Worm (Caenorhabditis elegans): ENCODE measurements around the gene acr-2.

Gene acr-2

ce11 chrX:6702249-6702648 is at the start of gene acr-2:
Gene acr-2, plus strand, starts transcription at chrX:6702549.
- peak; percentile 27 for TF ChIP-seq nfya-1 (tag; optimal IDR thresholded peaks at IDR 0.05; ENCODE audit: insufficient read depth)
- TF ChIP-seq unc-62 (GFP tag; optimal IDR thresholded peaks at IDR 0.05), result no peak

ce11 chrX:6653173-6653572 is 49.2 kb upstream of the acr-2 start:
- TF ChIP-seq pha-4 (tag; optimal IDR thresholded peaks at IDR 0.05), result peak; percentile 67
- TF ChIP-seq elt-1 (tag; optimal IDR thresholded peaks at IDR 0.05), result peak; percentile 6
- TF ChIP-seq aly-2 (tag; optimal IDR thresholded peaks at IDR 0.05), result no peak
- TF ChIP-seq elt-2 (tag; optimal IDR thresholded peaks at IDR 0.05), result peak; percentile 75
- TF ChIP-seq ama-1 (optimal IDR thresholded peaks at IDR 0.05), result no peak
- TF ChIP-seq pqm-1 (tag; optimal IDR thresholded peaks at IDR 0.05), result peak; percentile 54

DNA sequence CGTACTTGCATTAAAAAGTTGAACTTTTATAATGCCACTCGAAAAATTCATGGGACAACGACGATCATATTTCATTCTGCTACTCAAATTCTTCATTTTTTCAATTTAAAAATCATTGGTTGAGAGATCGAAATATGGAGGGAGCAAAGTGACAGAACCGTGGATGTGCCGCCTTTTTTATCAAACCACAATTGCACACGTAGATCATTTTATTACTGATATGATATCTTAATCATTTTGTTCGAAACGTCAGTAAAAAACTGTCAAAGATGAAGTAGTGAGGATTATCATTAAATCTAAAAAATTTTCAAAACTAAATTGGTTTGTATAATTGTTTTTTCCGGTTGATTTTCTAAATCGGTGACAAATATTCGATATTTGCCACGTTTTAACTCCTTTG is 48.2 kb upstream of the acr-2 start:
- TF ChIP-seq lin-39 (tag; optimal IDR thresholded peaks at IDR 0.05), result no peak
- peak; percentile 66 for TF ChIP-seq pqm-1 (tag; optimal IDR thresholded peaks at IDR 0.05)
- peak; percentile 80 for TF ChIP-seq elt-2 (tag; optimal IDR thresholded peaks at IDR 0.05)
- no peak for TF ChIP-seq nhr-28 (tag; optimal IDR thresholded peaks at IDR 0.05)

- TF ChIP-seq fkh-10 (GFP tag; optimal IDR thresholded peaks at IDR 0.05) (no peak), elt-2 (tag; optimal IDR thresholded peaks at IDR 0.05) (peak; percentile 77), pha-4 (tag; optimal IDR thresholded peaks at IDR 0.05) (peak; percentile 11)
These were observed 47.2 kb upstream of the acr-2 start, which contains the start of gene nhr-173 for ce11 chrX:6655163-6655562. Gene nhr-173, plus strand, starts transcription at chrX:6655528.

DNA sequence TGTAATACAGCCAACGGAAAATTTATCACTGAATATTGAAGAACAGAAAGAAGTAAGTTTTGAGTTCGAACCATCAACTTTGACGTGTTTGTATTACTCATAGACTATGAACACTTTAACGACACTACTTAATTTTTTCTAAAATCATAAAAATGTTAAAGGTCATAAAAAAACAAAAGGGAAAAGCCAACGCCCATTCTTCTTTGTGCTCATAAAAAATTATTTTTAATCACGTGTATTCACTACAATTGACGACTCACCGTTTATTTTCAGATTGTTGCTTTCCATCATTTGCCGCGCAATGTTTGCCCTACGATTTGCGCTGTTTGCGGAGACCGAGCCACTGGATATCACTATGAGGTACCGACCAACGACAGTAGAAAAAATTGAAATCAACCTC is 46.1 kb upstream of the acr-2 start:
- TF ChIP-seq ztf-4 (tag; optimal IDR thresholded peaks at IDR 0.05), result no peak
- TF ChIP-seq pqm-1 (tag; optimal IDR thresholded peaks at IDR 0.05), result peak; percentile 60
- TF ChIP-seq elt-2 (tag; optimal IDR thresholded peaks at IDR 0.05), result peak; percentile 16
- peak; percentile 50 for TF ChIP-seq pha-4 (tag; optimal IDR thresholded peaks at IDR 0.05)

DNA sequence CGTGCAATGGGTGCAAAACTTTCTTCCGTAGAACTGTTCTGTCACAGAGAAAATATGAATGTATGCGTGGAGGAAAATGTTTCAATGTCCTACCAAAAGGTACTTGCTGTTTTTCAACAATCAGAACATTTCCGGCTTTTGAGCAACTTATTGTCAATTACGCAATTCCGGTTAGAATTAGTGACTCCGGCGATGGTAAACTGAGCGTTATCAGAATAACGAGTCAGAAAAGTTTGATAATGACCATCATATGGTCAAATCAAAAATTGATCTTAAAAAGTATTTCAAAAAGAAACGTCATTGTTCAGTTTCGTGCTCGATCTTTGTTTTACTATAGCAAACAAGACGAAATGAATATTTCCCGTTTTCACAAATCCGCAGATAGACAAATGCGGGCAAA is 45.6 kb upstream of the acr-2 start:
- TF ChIP-seq pqm-1 (tag; optimal IDR thresholded peaks at IDR 0.05) (peak; percentile 40), nhr-12 (tag; optimal IDR thresholded peaks at IDR 0.05) (no peak), elt-2 (tag; optimal IDR thresholded peaks at IDR 0.05) (peak; percentile 60), nhr-77 (tag; optimal IDR thresholded peaks at IDR 0.05) (no peak), pha-4 (tag; optimal IDR thresholded peaks at IDR 0.05) (peak; percentile 7), hmg-11 (tag; optimal IDR thresholded peaks at IDR 0.05) (no peak), R02D3.7 (tag; optimal IDR thresholded peaks at IDR 0.05) (no peak)

- TF ChIP-seq elt-2 (tag; optimal IDR thresholded peaks at IDR 0.05) (peak; percentile 50), daf-12 (tag; optimal IDR thresholded peaks at IDR 0.05) (no peak)
These were observed 40.1 kb upstream of the acr-2 start for ce11 chrX:6662267-6662666.

DNA sequence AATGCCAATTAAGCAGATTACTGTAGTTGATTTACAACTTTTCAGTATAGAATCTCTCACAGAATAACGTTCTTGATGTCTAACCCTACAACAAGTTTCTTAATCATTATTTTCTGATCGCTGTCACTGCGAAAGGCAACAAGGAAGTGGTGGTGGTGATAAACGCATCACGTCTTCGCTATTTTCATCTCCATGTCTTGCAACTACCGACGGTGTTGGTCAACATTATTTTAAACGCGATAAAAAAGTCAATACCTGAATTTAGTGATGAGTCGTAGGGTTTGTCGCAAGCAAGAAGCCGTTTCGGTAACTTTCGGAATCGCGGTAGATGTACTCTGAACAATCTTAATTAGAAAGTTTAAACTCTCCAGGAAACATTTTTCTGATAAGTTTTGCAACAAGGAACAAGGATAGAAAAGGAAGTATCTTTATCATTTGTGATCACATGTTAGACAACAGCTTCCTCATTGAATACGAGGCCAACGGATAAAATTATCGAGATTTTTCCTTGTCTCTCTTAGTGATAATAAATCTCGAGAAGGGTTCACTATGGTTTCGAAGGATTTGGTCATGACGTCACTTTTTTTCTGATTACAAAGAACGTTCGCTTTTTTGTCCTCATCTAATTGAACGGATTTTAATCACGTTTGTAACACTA is 38.4 kb upstream of the acr-2 start:
- TF ChIP-seq ama-1 (optimal IDR thresholded peaks at IDR 0.05) (peak; percentile 1), egl-27 (tag; optimal IDR thresholded peaks at IDR 0.05) (peak; percentile 36), nhr-28 (tag; optimal IDR thresholded peaks at IDR 0.05) (no peak), nhr-23 (tag; optimal IDR thresholded peaks at IDR 0.05) (peak; percentile 95), tbx-2 (tag; optimal IDR thresholded peaks at IDR 0.05) (peak; percentile 27), ceh-16 (tag; optimal IDR thresholded peaks at IDR 0.05) (no peak), nhr-43 (tag; optimal IDR thresholded peaks at IDR 0.05; ENCODE audit: poor library complexity, severe bottlenecking) (peak; percentile 42)

- TF ChIP-seq nhr-23 (tag; optimal IDR thresholded peaks at IDR 0.05) (no peak), elt-1 (tag; optimal IDR thresholded peaks at IDR 0.05) (peak; percentile 68), lsy-12 (tag; optimal IDR thresholded peaks at IDR 0.05) (no peak), elt-2 (tag; optimal IDR thresholded peaks at IDR 0.05) (peak; percentile 72), nfya-1 (tag; optimal IDR thresholded peaks at IDR 0.05; ENCODE audit: insufficient read depth) (peak; percentile 1), eor-1 (tag; optimal IDR thresholded peaks at IDR 0.05) (no peak), pqm-1 (tag; optimal IDR thresholded peaks at IDR 0.05) (peak; percentile 53), R02D3.7 (tag; optimal IDR thresholded peaks at IDR 0.05) (no peak)
These were observed 37.1 kb upstream of the acr-2 start for ce11 chrX:6665129-6665858.
